Worm (Caenorhabditis elegans) whole organism, L4 larva: ENCODE results near the gene grl-29.

Experiments used
- F10B5.3 ChIP-seq: sonication (generic microtip); optimal IDR thresholded peaks from 2 replicates; lab custom pipeline; 2016; ENCODE audit warnings: mild to moderate bottlenecking, missing genetic modification characterization, missing compliant biosample characterization
- F26F4.8 ChIP-seq: fragments of 200-800 bp; sonication (Bioruptor generic); conservative IDR thresholded peaks from 2 replicates; pipeline ENCODE4 v1.3.6; 2022; ENCODE audit warnings: missing genetic modification characterization, missing compliant biosample characterization
- T20F7.1 ChIP-seq: fragments of 200-800 bp; sonication (Bioruptor generic); optimal IDR thresholded peaks from 2 replicates; lab custom pipeline; 2018; ENCODE audit warnings: mild to moderate bottlenecking, missing genetic modification characterization, missing compliant biosample characterization
- T26A8.4 ChIP-seq: fragments of 200-800 bp; sonication (Bioruptor generic); IDR thresholded peaks from 2 replicates; pipeline ENCODE4 v1.3.6; 2022; ENCODE audit warnings: missing genetic modification characterization, missing compliant biosample characterization
- Y105C5A.15 ChIP-seq: fragments of 200-800 bp; sonication (Bioruptor generic); IDR thresholded peaks from 2 replicates; pipeline ENCODE4 v1.3.6; 2022; ENCODE audit warnings: missing genetic modification characterization, missing compliant biosample characterization
- Y48G9A.11 ChIP-seq: fragments of 200-800 bp; sonication (Bioruptor generic); IDR thresholded peaks from 2 replicates; pipeline ENCODE4 v1.3.6; 2022; ENCODE audit warnings: missing genetic modification reagents, missing genetic modification characterization, missing compliant biosample characterization
- Y75B8A.6 ChIP-seq: fragments of 200-800 bp; sonication (Bioruptor generic); IDR thresholded peaks from 2 replicates; pipeline ENCODE4 v1.3.6; 2022; ENCODE audit warnings: missing genetic modification reagents, missing genetic modification characterization, missing compliant biosample characterization
- ZK337.2 ChIP-seq: fragments of 200-800 bp; sonication (Bioruptor generic); IDR thresholded peaks from 2 replicates; pipeline ENCODE4 v1.3.6; 2022; ENCODE audit warnings: missing genetic modification reagents, missing genetic modification characterization, missing compliant biosample characterization
- aha-1 ChIP-seq: fragments of 150-350 bp; peaks from one replicate; lab custom pipeline; 2014; ENCODE audit warnings: missing biosample characterization, missing genetic modification characterization
- attf-4 ChIP-seq: sonication (generic microtip); optimal IDR thresholded peaks from 3 replicates; lab custom pipeline; 2017; ENCODE audit warnings: missing biosample characterization, missing genetic modification characterization
- ceh-20 ChIP-seq: fragments of 200-800 bp; sonication (Bioruptor generic); IDR thresholded peaks from 2 replicates; pipeline ENCODE4 v1.3.6; 2022; ENCODE audit warnings: missing genetic modification reagents, missing genetic modification characterization, missing compliant biosample characterization
- ceh-28 ChIP-seq: fragments of 150-350 bp; optimal IDR thresholded peaks from 2 replicates; lab custom pipeline; 2014; ENCODE audit warnings: missing biosample characterization, missing genetic modification reagents, missing genetic modification characterization
- ceh-32 ChIP-seq: sonication (generic microtip); optimal IDR thresholded peaks from 2 replicates; lab custom pipeline; 2016; ENCODE audit warnings: mild to moderate bottlenecking, missing genetic modification characterization, missing compliant biosample characterization; ENCODE audit not compliant: poor library complexity
- ces-1 ChIP-seq: fragments of 150-350 bp; sonication (generic microtip); optimal IDR thresholded peaks from 4 replicates; lab custom pipeline; 2014; ENCODE audit warnings: missing biosample characterization, missing genetic modification reagents, missing genetic modification characterization
- dmd-8 ChIP-seq: fragments of 200-800 bp; sonication (Bioruptor generic); IDR thresholded peaks from 2 replicates; pipeline ENCODE4 v1.3.6; 2022; ENCODE audit warnings: missing genetic modification characterization, missing compliant biosample characterization
- dpl-1 ChIP-seq: fragments of 150-350 bp; optimal IDR thresholded peaks from 2 replicates; lab custom pipeline; 2014; ENCODE audit warnings: missing biosample characterization, missing genetic modification reagents, missing genetic modification characterization
- fkh-10 ChIP-seq: fragments of 150-350 bp; optimal IDR thresholded peaks from 2 replicates; lab custom pipeline; 2014; ENCODE audit warnings: missing biosample characterization, missing genetic modification reagents, missing genetic modification characterization
- fos-1 ChIP-seq: fragments of 150-350 bp; optimal IDR thresholded peaks from 2 replicates; lab custom pipeline; 2014; ENCODE audit warnings: missing biosample characterization, missing genetic modification characterization
- hif-1 ChIP-seq, 2 experiments: sonication (generic microtip); optimal IDR thresholded peaks; 2 replicates each; lab custom pipeline; 2016 to 2017; ENCODE audit warnings: missing compliant biosample characterization in 2 of 2, missing genetic modification characterization in 2 of 2, missing genetic modification reagents in 2 of 2, missing genotype in 2 of 2, mild to moderate bottlenecking in 1 of 2
- hlh-11 ChIP-seq: fragments of 200-800 bp; sonication (Bioruptor generic); optimal IDR thresholded peaks from 2 replicates; lab custom pipeline; 2018; ENCODE audit warnings: mild to moderate bottlenecking, missing genetic modification characterization, missing compliant biosample characterization
- hlh-30 ChIP-seq: sonication (generic microtip); optimal IDR thresholded peaks from 2 replicates; lab custom pipeline; 2017; ENCODE audit warnings: antibody characterized with exemption, mild to moderate bottlenecking, missing genetic modification characterization, missing compliant biosample characterization; ENCODE audit not compliant: insufficient read depth
- hmg-1.1 ChIP-seq: fragments of 200-800 bp; sonication (Bioruptor generic); IDR thresholded peaks from 2 replicates; pipeline ENCODE4 v1.3.6; 2022; ENCODE audit warnings: missing genetic modification reagents, missing genetic modification characterization, missing compliant biosample characterization
- jun-1 ChIP-seq: fragments of 150-350 bp; optimal IDR thresholded peaks from 2 replicates; lab custom pipeline; 2014; ENCODE audit warnings: missing biosample characterization, missing genetic modification reagents, missing genetic modification characterization
- lin-38 ChIP-seq: fragments of 200-800 bp; sonication (Bioruptor generic); IDR thresholded peaks from 2 replicates; pipeline ENCODE4 v1.3.6; 2022; ENCODE audit warnings: missing genetic modification reagents, missing genetic modification characterization, missing compliant biosample characterization
- lin-39 ChIP-seq: fragments of 150-350 bp; optimal IDR thresholded peaks from 2 replicates; lab custom pipeline; 2014; ENCODE audit warnings: missing biosample characterization, missing genetic modification reagents, missing genetic modification characterization
- lir-3 ChIP-seq: sonication (generic microtip); optimal IDR thresholded peaks from 2 replicates; lab custom pipeline; 2016; ENCODE audit warnings: mild to moderate bottlenecking, missing genetic modification characterization, missing compliant biosample characterization
- lsy-2 ChIP-seq, 2 experiments: fragments of 150-350 bp in 1 of 2; sonication (generic microtip) in 1 of 2; optimal IDR thresholded peaks; 2 replicates each; lab custom pipeline; 2014 to 2017; ENCODE audit warnings: missing biosample characterization in 2 of 2, missing genetic modification characterization in 2 of 2
- mdt-29 ChIP-seq: fragments of 200-800 bp; sonication (Bioruptor generic); IDR thresholded peaks from 2 replicates; pipeline ENCODE4 v1.3.6; 2022; ENCODE audit warnings: missing genetic modification reagents, missing genetic modification characterization, missing compliant biosample characterization
- mep-1 ChIP-seq: fragments of 150-350 bp; sonication (generic microtip); optimal IDR thresholded peaks from 3 replicates; lab custom pipeline; 2014; ENCODE audit warnings: missing biosample characterization, missing genetic modification characterization
- mxl-2 ChIP-seq: fragments of 200-800 bp; sonication (Bioruptor generic); conservative IDR thresholded peaks from 2 replicates; pipeline ENCODE4 v1.3.6; 2022; ENCODE audit warnings: missing genetic modification reagents, missing genetic modification characterization, missing compliant biosample characterization
- mxl-3 ChIP-seq: fragments of 200-800 bp; sonication (Bioruptor generic); optimal IDR thresholded peaks from 2 replicates; lab custom pipeline; 2018; ENCODE audit warnings: mild to moderate bottlenecking, missing genetic modification characterization, missing compliant biosample characterization
- nhr-10 ChIP-seq: fragments of 150-350 bp; optimal IDR thresholded peaks from 2 replicates; lab custom pipeline; 2014; ENCODE audit warnings: missing biosample characterization, missing genetic modification characterization
- nhr-102 ChIP-seq: sonication (generic microtip); optimal IDR thresholded peaks from 2 replicates; lab custom pipeline; 2016; ENCODE audit warnings: mild to moderate bottlenecking, missing genetic modification characterization, moderate library complexity, missing compliant biosample characterization
- nhr-25 ChIP-seq: sonication (generic microtip); optimal IDR thresholded peaks from 2 replicates; lab custom pipeline; 2017; ENCODE audit warnings: missing genetic modification characterization, mild to moderate bottlenecking, missing compliant biosample characterization, antibody characterized with exemption, moderate library complexity, borderline replicate concordance; ENCODE audit not compliant: insufficient read depth
- nhr-28 ChIP-seq: fragments of 150-350 bp; optimal IDR thresholded peaks from 2 replicates; lab custom pipeline; 2014; ENCODE audit warnings: missing biosample characterization, missing genetic modification characterization
- nhr-41 ChIP-seq: fragments of 200-800 bp; sonication (Bioruptor generic); IDR thresholded peaks from 2 replicates; pipeline ENCODE4 v1.3.6; 2022; ENCODE audit warnings: missing genetic modification reagents, missing genetic modification characterization, missing compliant biosample characterization
- nhr-42 ChIP-seq: fragments of 200-800 bp; sonication (Bioruptor generic); IDR thresholded peaks from 2 replicates; pipeline ENCODE4 v1.3.6; 2022; ENCODE audit warnings: missing genetic modification characterization, missing compliant biosample characterization
- nhr-6 ChIP-seq: fragments of 150-350 bp; optimal IDR thresholded peaks from 2 replicates; lab custom pipeline; 2014; ENCODE audit warnings: missing biosample characterization, missing genetic modification characterization
- nhr-76 ChIP-seq: fragments of 150-350 bp; optimal IDR thresholded peaks from 2 replicates; lab custom pipeline; 2014; ENCODE audit warnings: missing biosample characterization, missing genetic modification characterization
- pha-4 ChIP-seq, 2 experiments: fragments of 150-350 bp in 1 of 2; fragments of 200-800 bp in 1 of 2; sonication (Bioruptor generic) in 1 of 2; IDR thresholded peaks in 1 of 2; optimal IDR thresholded peaks in 1 of 2; 2 replicates each; pipeline versions ENCODE4 v1.3.6 to Lab custom; 2014 to 2022; ENCODE audit warnings: missing genetic modification characterization in 2 of 2, missing genetic modification reagents in 2 of 2, missing biosample characterization in 1 of 2, missing compliant biosample characterization in 1 of 2
- php-3 ChIP-seq: fragments of 200-800 bp; sonication (Bioruptor generic); IDR thresholded peaks from 2 replicates; pipeline ENCODE4 v1.3.6; 2022; ENCODE audit warnings: missing genetic modification reagents, missing genetic modification characterization, missing compliant biosample characterization
- pqm-1 ChIP-seq: sonication (generic microtip); optimal IDR thresholded peaks from 2 replicates; lab custom pipeline; 2017; ENCODE audit warnings: missing biosample characterization, missing genetic modification characterization
- set-16 ChIP-seq: fragments of 200-800 bp; sonication (Bioruptor generic); IDR thresholded peaks from 2 replicates; pipeline ENCODE4 v1.3.6; 2022; ENCODE audit warnings: missing genetic modification reagents, missing genetic modification characterization, missing compliant biosample characterization
- skn-1 ChIP-seq: fragments of 150-350 bp; optimal IDR thresholded peaks from 2 replicates; lab custom pipeline; 2014; ENCODE audit warnings: missing biosample characterization, missing genetic modification characterization
- snpc-4 ChIP-seq: fragments of 150-350 bp; optimal IDR thresholded peaks from 2 replicates; lab custom pipeline; 2014; ENCODE audit warnings: missing biosample characterization, missing genetic modification characterization
- unc-62 ChIP-seq, 3 experiments: fragments of 150-350 bp in 1 of 3; sonication (generic microtip); optimal IDR thresholded peaks in 2 of 3; peaks in 1 of 3; 1 replicate in 1 of 3; 2 replicates in 2 of 3; lab custom pipeline; 2014 to 2017; ENCODE audit warnings: missing biosample characterization in 3 of 3, missing genetic modification characterization in 3 of 3, missing genetic modification reagents in 3 of 3, missing genotype in 1 of 3
- zfp-3 ChIP-seq: fragments of 200-800 bp; sonication (Bioruptor generic); conservative IDR thresholded peaks from 2 replicates; pipeline ENCODE4 v1.3.6; 2022; ENCODE audit warnings: missing genetic modification reagents, missing genetic modification characterization, missing compliant biosample characterization
- ztf-11 ChIP-seq: fragments of 150-350 bp; optimal IDR thresholded peaks from 2 replicates; lab custom pipeline; 2014; ENCODE audit warnings: missing biosample characterization, missing genetic modification characterization

grl-29 gene

DNA sequence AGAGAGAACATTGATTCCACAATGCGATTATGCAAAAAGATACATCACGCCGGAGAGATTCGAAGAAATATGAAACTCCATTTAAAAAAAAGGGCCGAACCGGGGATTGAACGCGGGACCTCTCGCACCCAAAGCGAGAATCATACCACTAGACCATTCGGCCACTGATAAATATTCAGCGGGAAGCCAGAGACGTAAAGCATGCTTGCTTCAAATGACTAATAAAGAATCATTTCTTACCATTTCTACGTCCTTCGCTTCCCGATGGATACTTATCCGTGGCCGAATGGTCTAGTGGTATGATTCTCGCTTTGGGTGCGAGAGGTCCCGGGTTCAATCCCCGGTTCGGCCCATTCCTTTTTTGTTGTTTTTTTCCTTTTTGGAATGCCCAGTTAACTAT, 33.2 kb upstream of the grl-29 start (continued):
- no peak for TF ChIP-seq fkh-10
- no peak for TF ChIP-seq ZK337.2 (GFP tag; lab: Robert Waterston, UW)
- TF ChIP-seq Y105C5A.15 (GFP tag; lab: Robert Waterston, UW), result 0 out of 2 replicates have a peak, but pooled peaks have one; percentile 18
- no peak for TF ChIP-seq fos-1 (tag; lab: Kevin White, UChicago)
- TF ChIP-seq ceh-32 (tag; lab: Kevin White, UChicago), result no peak
- TF ChIP-seq mxl-2, result 0 out of 2 replicates have a peak, but pooled peaks have one; percentile 49
- TF ChIP-seq F26F4.8 (GFP tag; lab: Robert Waterston, UW), result peak; percentile 48; the same call in 1 of the 2 replicates
- TF ChIP-seq hlh-11 (tag; lab: Kevin White, UChicago), result no peak
- no peak for TF ChIP-seq unc-62 (GFP tag; optimal IDR thresholded peaks at IDR 0.05 in 1 of 2; lab: Kevin White, UChicago)
- TF ChIP-seq unc-62 (tag; optimal IDR thresholded peaks at IDR 0.05; lab: Kevin White, UChicago), result no peak
- TF ChIP-seq T20F7.1 (GFP tag; lab: Kevin White, UChicago), result no peak
- TF ChIP-seq ceh-28 (tag; lab: Kevin White, UChicago), result no peak
- TF ChIP-seq lsy-2 (tag; optimal IDR thresholded peaks at IDR 0.05; lab: Kevin White, UChicago), result peak in 1 of 2 experiments; percentile 22
- TF ChIP-seq ceh-20, result peak; percentile 54; the same call in 1 of the 2 replicates
- no peak for TF ChIP-seq nhr-102 (tag; lab: Kevin White, UChicago)
- no peak for TF ChIP-seq nhr-28 (tag; lab: Kevin White, UChicago)
- no peak for TF ChIP-seq jun-1
- peak; percentile 84 for TF ChIP-seq dmd-8 (GFP tag; lab: Robert Waterston, UW)
- no peak for TF ChIP-seq nhr-41 (GFP tag; lab: Robert Waterston, UW)
- no peak for TF ChIP-seq set-16 (GFP tag; lab: Robert Waterston, UW)
- no peak for TF ChIP-seq nhr-25 (tag; lab: Kevin White, UChicago)
- no peak for TF ChIP-seq mxl-3 (GFP tag; lab: Kevin White, UChicago)
- no peak for TF ChIP-seq nhr-6 (tag; lab: Kevin White, UChicago)
- peak; percentile 63 for TF ChIP-seq T26A8.4
- no peak for TF ChIP-seq attf-4 (tag; lab: Kevin White, UChicago)
- TF ChIP-seq mdt-29 (GFP tag; lab: Robert Waterston, UW), result no peak
- no peak for TF ChIP-seq nhr-10 (tag; lab: Kevin White, UChicago)
- no peak for TF ChIP-seq skn-1
- TF ChIP-seq lin-39, result no peak
- TF ChIP-seq nhr-42, result 0 out of 2 replicates have a peak, but pooled peaks have one; percentile 24
- TF ChIP-seq Y48G9A.11 (GFP tag; lab: Robert Waterston, UW), result peak; percentile 70
- no peak for TF ChIP-seq Y75B8A.6 (GFP tag; lab: Robert Waterston, UW)
- no peak for TF ChIP-seq mep-1
- no peak for TF ChIP-seq F10B5.3 (tag; lab: Kevin White, UChicago)
- no peak for TF ChIP-seq snpc-4 (tag; lab: Kevin White, UChicago)
- no peak for TF ChIP-seq ztf-11 (tag; lab: Kevin White, UChicago)
- TF ChIP-seq, all 104 proteins: peak for 28

DNA sequence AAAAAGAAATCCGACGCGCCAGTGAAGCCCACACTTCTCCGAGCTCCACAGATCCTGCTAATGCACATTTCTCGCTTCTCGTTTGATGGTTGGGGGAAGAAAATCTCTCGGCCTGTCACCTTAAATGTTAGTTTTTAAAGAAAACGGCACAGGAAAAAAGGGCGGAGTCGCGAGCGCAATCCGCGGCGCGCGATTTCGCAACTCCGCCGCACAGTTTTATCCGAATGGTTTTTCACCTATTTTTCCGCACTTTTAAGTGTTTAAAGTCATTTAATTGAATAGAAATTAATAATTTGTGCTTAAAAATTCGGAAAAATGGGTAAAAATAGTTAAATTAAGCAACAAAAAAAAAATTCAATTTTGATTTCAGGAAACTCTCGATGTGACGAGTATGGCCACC, 32.6 kb upstream of the grl-29 start:
- TF ChIP-seq hmg-1.1 (0 out of 2 replicates have a peak, but pooled peaks have one; percentile 15), mxl-3 (GFP tag; lab: Kevin White, UChicago) (no peak), ces-1 (no peak), nhr-41 (GFP tag; lab: Robert Waterston, UW) (no peak), pqm-1 (tag; lab: Kevin White, UChicago) (no peak), lin-38 (GFP tag; lab: Robert Waterston, UW) (peak; percentile 55), nhr-102 (tag; lab: Kevin White, UChicago) (no peak), ceh-20 (no peak), hlh-11 (tag; lab: Kevin White, UChicago) (no peak), hlh-30 (tag; lab: Kevin White, UChicago) (no peak), lir-3 (no peak), lsy-2 (tag; optimal IDR thresholded peaks at IDR 0.05; lab: Kevin White, UChicago) (peak in 1 of 2 experiments; percentile 29), pha-4 (GFP tag; IDR thresholded peaks at IDR 0.05; lab: Robert Waterston, UW) (0 out of 2 replicates have a peak, but pooled peaks have one; percentile 22), pha-4 (tag; optimal IDR thresholded peaks at IDR 0.05; lab: Kevin White, UChicago) (no peak), mep-1 (peak; percentile 38), ZK337.2 (GFP tag; lab: Robert Waterston, UW) (0 out of 2 replicates have a peak, but pooled peaks have one; percentile 18), zfp-3 (GFP tag; lab: Robert Waterston, UW) (no peak), nhr-76 (tag; lab: Kevin White, UChicago) (no peak), aha-1 (peak; percentile 75), hif-1 (tag; optimal IDR thresholded peaks at IDR 0.05; lab: Kevin White, UChicago) (peak in 1 of 2 experiments; percentile 39), php-3 (GFP tag; lab: Robert Waterston, UW) (no peak), dpl-1 (GFP tag; lab: Kevin White, UChicago) (peak; percentile 27), nhr-25 (tag; lab: Kevin White, UChicago) (no peak)
